Worm (Caenorhabditis elegans) whole organism, young adult: ENCODE measurements around the gene srxa-8.

Experiments used
- B0336.3 ChIP-seq: fragments of 200-800 bp; sonication (Bioruptor generic); IDR thresholded peaks from 2 replicates; pipeline ENCODE4 v1.3.6; 2022; ENCODE audit warnings: missing genetic modification characterization, missing compliant biosample characterization
- F22D6.2 ChIP-seq: sonication (generic microtip); optimal IDR thresholded peaks from 2 replicates; lab custom pipeline; 2016; ENCODE audit warnings: mild to moderate bottlenecking, missing genetic modification characterization, missing compliant biosample characterization
- F33H1.4 ChIP-seq: fragments of 200-800 bp; sonication (Bioruptor generic); IDR thresholded peaks from 2 replicates; pipeline ENCODE4 v1.3.6; 2022; ENCODE audit warnings: missing genetic modification reagents, missing genetic modification characterization, missing compliant biosample characterization
- F37B4.10 ChIP-seq: fragments of 200-800 bp; sonication (Bioruptor generic); IDR thresholded peaks from 2 replicates; pipeline ENCODE4 v1.3.6; 2022; ENCODE audit warnings: missing genetic modification characterization, missing compliant biosample characterization
- F39B2.1 ChIP-seq: fragments of 200-800 bp; sonication (Bioruptor generic); IDR thresholded peaks from 2 replicates; pipeline ENCODE4 v1.3.6; 2022; ENCODE audit warnings: missing genetic modification reagents, missing genetic modification characterization, missing compliant biosample characterization
- F49E8.2 ChIP-seq: sonication (generic microtip); optimal IDR thresholded peaks from 3 replicates; lab custom pipeline; 2017; ENCODE audit warnings: missing genetic modification characterization, mild to moderate bottlenecking, missing compliant biosample characterization, antibody characterized with exemption, moderate library complexity; ENCODE audit not compliant: insufficient read depth
- F52B5.7 ChIP-seq: sonication (generic microtip); optimal IDR thresholded peaks from 2 replicates; lab custom pipeline; 2016; ENCODE audit warnings: mild to moderate bottlenecking, missing genetic modification characterization, missing compliant biosample characterization
- F57C9.4 ChIP-seq: sonication (generic microtip); optimal IDR thresholded peaks from 2 replicates; lab custom pipeline; 2017; ENCODE audit warnings: mild to moderate bottlenecking, missing genetic modification characterization, missing compliant biosample characterization
- K11D2.4 ChIP-seq: fragments of 200-800 bp; sonication (Bioruptor generic); IDR thresholded peaks from 2 replicates; pipeline ENCODE4 v1.3.6; 2022; ENCODE audit warnings: missing genetic modification reagents, missing genetic modification characterization, missing compliant biosample characterization
- Y53G8AR.9 ChIP-seq: fragments of 200-800 bp; sonication (Bioruptor generic); conservative IDR thresholded peaks from 2 replicates; pipeline ENCODE4 v1.3.6; 2022; ENCODE audit warnings: missing genetic modification reagents, missing genetic modification characterization, missing compliant biosample characterization
- ZK185.1 ChIP-seq: sonication (generic microtip); optimal IDR thresholded peaks from 2 replicates; lab custom pipeline; 2016; ENCODE audit warnings: mild to moderate bottlenecking, missing genetic modification characterization, missing compliant biosample characterization; ENCODE audit not compliant: poor library complexity, severe bottlenecking
- ama-1 ChIP-seq, 3 experiments: fragments of 150-350 bp in 1 of 3; sonication (generic microtip) in 2 of 3; optimal IDR thresholded peaks; 2 replicates each; lab custom pipeline; 2014 to 2018; ENCODE audit warnings: missing biosample characterization in 2 of 3, missing genetic modification characterization in 2 of 3, missing genetic modification reagents in 2 of 3
- aptf-2 ChIP-seq: fragments of 200-800 bp; sonication (Bioruptor generic); conservative IDR thresholded peaks from 2 replicates; pipeline ENCODE4 v1.3.6; 2022; ENCODE audit warnings: missing genetic modification reagents, missing genetic modification characterization, missing compliant biosample characterization
- atf-7 ChIP-seq: sonication (generic microtip); optimal IDR thresholded peaks from 2 replicates; lab custom pipeline; 2017; ENCODE audit warnings: mild to moderate bottlenecking, missing genetic modification characterization, missing compliant biosample characterization
- bed-1 ChIP-seq: fragments of 200-800 bp; sonication (Bioruptor generic); IDR thresholded peaks from 2 replicates; pipeline ENCODE4 v1.3.6; 2022; ENCODE audit warnings: missing genetic modification reagents, missing genetic modification characterization, missing compliant biosample characterization
- ccch-3 ChIP-seq: fragments of 200-800 bp; sonication (Bioruptor generic); optimal IDR thresholded peaks from 2 replicates; lab custom pipeline; 2018; ENCODE audit warnings: mild to moderate bottlenecking, missing genetic modification characterization, missing compliant biosample characterization
- cebp-1 ChIP-seq, 2 experiments: fragments of 200-800 bp in 1 of 2; sonication (Bioruptor generic) in 1 of 2; sonication (generic microtip) in 1 of 2; IDR thresholded peaks in 1 of 2; optimal IDR thresholded peaks in 1 of 2; 2 replicates each; pipeline versions ENCODE4 v1.3.6 to Lab custom; 2017 to 2022; ENCODE audit warnings: missing compliant biosample characterization in 2 of 2, missing genetic modification characterization in 2 of 2, mild to moderate bottlenecking in 1 of 2, missing genetic modification reagents in 1 of 2, moderate library complexity in 1 of 2
- ceh-100 ChIP-seq: fragments of 200-800 bp; sonication (Bioruptor generic); IDR thresholded peaks from 2 replicates; pipeline ENCODE4 v1.3.6; 2022; ENCODE audit warnings: missing genetic modification reagents, missing genetic modification characterization, missing compliant biosample characterization
- ceh-27 ChIP-seq: fragments of 200-800 bp; sonication (Bioruptor generic); optimal IDR thresholded peaks from 2 replicates; lab custom pipeline; 2018; ENCODE audit warnings: mild to moderate bottlenecking, missing genetic modification characterization, moderate library complexity, missing compliant biosample characterization
- ceh-58 ChIP-seq: fragments of 200-800 bp; sonication (Bioruptor generic); IDR thresholded peaks from 2 replicates; pipeline ENCODE4 v1.3.6; 2022; ENCODE audit warnings: missing genetic modification characterization, missing compliant biosample characterization
- chd-7 ChIP-seq: sonication (generic microtip); optimal IDR thresholded peaks from 2 replicates; lab custom pipeline; 2016; ENCODE audit warnings: mild to moderate bottlenecking, missing genetic modification characterization, moderate library complexity, missing compliant biosample characterization
- dox-1 ChIP-seq: fragments of 200-800 bp; sonication (Bioruptor generic); IDR thresholded peaks from 2 replicates; pipeline ENCODE4 v1.3.6; 2022; ENCODE audit warnings: missing genetic modification reagents, missing genetic modification characterization, missing compliant biosample characterization
- dpff-1 ChIP-seq: sonication (generic microtip); optimal IDR thresholded peaks from 2 replicates; lab custom pipeline; 2017; ENCODE audit warnings: mild to moderate bottlenecking, missing genetic modification characterization, missing compliant biosample characterization
- dpl-1 ChIP-seq: fragments of 150-350 bp; optimal IDR thresholded peaks from 2 replicates; lab custom pipeline; 2014; ENCODE audit warnings: missing biosample characterization, missing genetic modification reagents, missing genetic modification characterization
- egrh-3 ChIP-seq: fragments of 200-800 bp; sonication (Bioruptor generic); IDR thresholded peaks from 2 replicates; pipeline ENCODE4 v1.3.6; 2022; ENCODE audit warnings: missing genetic modification reagents, missing genetic modification characterization, missing compliant biosample characterization
- gei-17 ChIP-seq: fragments of 200-800 bp; sonication (Bioruptor generic); optimal IDR thresholded peaks from 2 replicates; lab custom pipeline; 2018; ENCODE audit warnings: mild to moderate bottlenecking, missing genetic modification characterization, missing compliant biosample characterization
- hrde-1 ChIP-seq: sonication (generic microtip); optimal IDR thresholded peaks from 2 replicates; lab custom pipeline; 2016; ENCODE audit warnings: missing genetic modification characterization, mild to moderate bottlenecking, missing compliant biosample characterization, moderate library complexity, missing genotype, missing genetic modification reagents, borderline replicate concordance
- hsf-1 ChIP-seq: fragments of 200-800 bp; sonication (Bioruptor generic); IDR thresholded peaks from 2 replicates; pipeline ENCODE4 v1.3.6; 2022; ENCODE audit warnings: missing genetic modification reagents, missing genetic modification characterization, missing compliant biosample characterization
- let-607 ChIP-seq, 2 experiments: fragments of 200-800 bp in 1 of 2; sonication (Bioruptor generic) in 1 of 2; sonication (generic microtip) in 1 of 2; optimal IDR thresholded peaks; 2 replicates each; lab custom pipeline; 2016 to 2018; ENCODE audit warnings: mild to moderate bottlenecking in 2 of 2, missing compliant biosample characterization in 2 of 2, missing genetic modification characterization in 2 of 2, moderate library complexity in 2 of 2, missing genotype in 1 of 2
- lin-35 ChIP-seq, 3 experiments: fragments of 150-350 bp in 2 of 3; sonication (generic microtip) in 1 of 3; optimal IDR thresholded peaks; 2 replicates each; lab custom pipeline; 2014 to 2018; ENCODE audit warnings: missing biosample characterization in 3 of 3, missing genetic modification characterization in 3 of 3, missing genetic modification reagents in 3 of 3
- lin-40 ChIP-seq: sonication (generic microtip); optimal IDR thresholded peaks from 2 replicates; lab custom pipeline; 2016; ENCODE audit warnings: missing genetic modification characterization, mild to moderate bottlenecking, missing compliant biosample characterization, missing genotype, missing genetic modification reagents
- lir-1 ChIP-seq: fragments of 200-800 bp; sonication (Bioruptor generic); conservative IDR thresholded peaks from 2 replicates; pipeline ENCODE4 v1.3.6; 2022; ENCODE audit warnings: missing genetic modification reagents, missing genetic modification characterization, missing compliant biosample characterization
- madf-10 ChIP-seq: sonication (generic microtip); optimal IDR thresholded peaks from 2 replicates; lab custom pipeline; 2016; ENCODE audit warnings: mild to moderate bottlenecking, missing genetic modification characterization, missing compliant biosample characterization
- madf-8 ChIP-seq: fragments of 200-800 bp; sonication (Bioruptor generic); conservative IDR thresholded peaks from 2 replicates; pipeline ENCODE4 v1.3.6; 2022; ENCODE audit warnings: missing genetic modification reagents, missing genetic modification characterization, missing compliant biosample characterization
- nfyb-1 ChIP-seq: fragments of 200-800 bp; sonication (Bioruptor generic); IDR thresholded peaks from 2 replicates; pipeline ENCODE4 v1.3.6; 2022; ENCODE audit warnings: missing genetic modification reagents, missing genetic modification characterization, missing compliant biosample characterization
- nhr-80 ChIP-seq: sonication (generic microtip); optimal IDR thresholded peaks from 2 replicates; lab custom pipeline; 2016; ENCODE audit warnings: missing genetic modification characterization, missing compliant biosample characterization
- pbrm-1 ChIP-seq: fragments of 200-800 bp; sonication (Bioruptor generic); IDR thresholded peaks from 2 replicates; pipeline ENCODE4 v1.3.6; 2022; ENCODE audit warnings: missing genetic modification reagents, missing genetic modification characterization, missing compliant biosample characterization
- pha-4 ChIP-seq: fragments of 150-350 bp; sonication (generic microtip); optimal IDR thresholded peaks from 2 replicates; lab custom pipeline; 2014; ENCODE audit warnings: missing biosample characterization, missing genetic modification reagents, missing genetic modification characterization
- sea-2 ChIP-seq: fragments of 200-800 bp; sonication (Bioruptor generic); IDR thresholded peaks from 2 replicates; pipeline ENCODE4 v1.3.6; 2022; ENCODE audit warnings: missing genetic modification characterization, missing compliant biosample characterization
- snpc-3.4 ChIP-seq: sonication (generic microtip); optimal IDR thresholded peaks from 2 replicates; lab custom pipeline; 2017; ENCODE audit warnings: missing genetic modification characterization, mild to moderate bottlenecking, missing compliant biosample characterization, antibody characterized with exemption, moderate library complexity, missing genotype, missing genetic modification reagents
- snpc-4 ChIP-seq, 5 experiments: fragments of 150-350 bp in 1 of 5; sonication (generic microtip) in 4 of 5; optimal IDR thresholded peaks; 2 replicates each; lab custom pipeline; 2014 to 2018; ENCODE audit warnings: missing genetic modification characterization in 5 of 5, missing biosample characterization in 3 of 5, antibody characterized with exemption in 2 of 5, mild to moderate bottlenecking in 2 of 5, missing compliant biosample characterization in 2 of 5, missing genotype in 2 of 5, moderate library complexity in 2 of 5, missing genetic modification reagents in 1 of 5
- tbp1 ChIP-seq: fragments of 200-800 bp; sonication (Bioruptor generic); optimal IDR thresholded peaks from 2 replicates; lab custom pipeline; 2018; ENCODE audit warnings: mild to moderate bottlenecking, missing genetic modification characterization, missing compliant biosample characterization
- tbx-9 ChIP-seq: sonication (generic microtip); optimal IDR thresholded peaks from 2 replicates; lab custom pipeline; 2016; ENCODE audit warnings: borderline replicate concordance, missing genetic modification characterization, inconsistent platforms, missing compliant biosample characterization
- tlf-1 ChIP-seq: fragments of 200-800 bp; sonication (Bioruptor generic); optimal IDR thresholded peaks from 2 replicates; lab custom pipeline; 2018; ENCODE audit warnings: mild to moderate bottlenecking, missing genetic modification characterization, missing compliant biosample characterization
- zfh-2 ChIP-seq: fragments of 200-800 bp; sonication (Bioruptor generic); conservative IDR thresholded peaks from 2 replicates; pipeline ENCODE4 v1.3.6; 2022; ENCODE audit warnings: missing genetic modification reagents, missing genetic modification characterization, missing compliant biosample characterization
- ztf-3 ChIP-seq: fragments of 200-800 bp; sonication (Bioruptor generic); optimal IDR thresholded peaks from 2 replicates; lab custom pipeline; 2018; ENCODE audit warnings: mild to moderate bottlenecking, missing genetic modification characterization, missing compliant biosample characterization

Gene srxa-8

ce11 chrX:13353530-13353929 lies 44.9 kb upstream of the srxa-8 start:
- peak; percentile 45 for TF ChIP-seq ceh-27 (GFP tag; lab: Kevin White, UChicago)
- peak in 1 of 3 experiments; percentile 1 for TF ChIP-seq lin-35 (GFP tag; optimal IDR thresholded peaks at IDR 0.05; lab: Kevin White, UChicago)
- no peak for TF ChIP-seq hrde-1 (tag; lab: Kevin White, UChicago)
- no peak for TF ChIP-seq egrh-3 (GFP tag; lab: Robert Waterston, UW)
- TF ChIP-seq tbp1 (GFP tag; lab: Kevin White, UChicago), result peak; percentile 29
- TF ChIP-seq zfh-2 (GFP tag; lab: Robert Waterston, UW), result no peak
- TF ChIP-seq F49E8.2, result no peak
- no peak for TF ChIP-seq ccch-3 (GFP tag; lab: Kevin White, UChicago)
- TF ChIP-seq lin-40 (tag; lab: Kevin White, UChicago), result peak; percentile 67
- TF ChIP-seq tbx-9 (tag; lab: Kevin White, UChicago), result no peak
- no peak for TF ChIP-seq hsf-1
- TF ChIP-seq B0336.3 (GFP tag; lab: Robert Waterston, UW), result 0 out of 2 replicates have a peak, but pooled peaks have one; percentile 50
- TF ChIP-seq gei-17 (GFP tag; lab: Kevin White, UChicago), result peak; percentile 1
- TF ChIP-seq F22D6.2 (tag; lab: Kevin White, UChicago), result peak; percentile 53
- TF ChIP-seq snpc-3.4 (tag; lab: Kevin White, UChicago), result no peak
- 0 out of 2 replicates have a peak, but pooled peaks have one; percentile 6 for TF ChIP-seq dox-1 (GFP tag; lab: Robert Waterston, UW)
- TF ChIP-seq aptf-2 (GFP tag; lab: Robert Waterston, UW), result no peak
- no peak for TF ChIP-seq F57C9.4 (tag; lab: Kevin White, UChicago)
- TF ChIP-seq sea-2 (GFP tag; lab: Robert Waterston, UW), result no peak
- TF ChIP-seq F37B4.10 (GFP tag; lab: Robert Waterston, UW), result no peak
- peak; percentile 59; the same call in 1 of the 2 replicates for TF ChIP-seq Y53G8AR.9 (GFP tag; lab: Robert Waterston, UW)
- peak; percentile 33 for TF ChIP-seq tlf-1 (GFP tag; lab: Kevin White, UChicago)
- no peak for TF ChIP-seq ama-1 (optimal IDR thresholded peaks at IDR 0.05; lab: Kevin White, UChicago)
- no peak for TF ChIP-seq ama-1 (GFP tag; optimal IDR thresholded peaks at IDR 0.05; lab: Kevin White, UChicago)
- peak; percentile 59 for TF ChIP-seq ZK185.1 (tag; lab: Kevin White, UChicago)
- TF ChIP-seq atf-7 (tag; lab: Kevin White, UChicago), result peak; percentile 66
- no peak for TF ChIP-seq ceh-58 (GFP tag; lab: Robert Waterston, UW)
- no peak for TF ChIP-seq snpc-4 (GFP tag; optimal IDR thresholded peaks at IDR 0.05; lab: Kevin White, UChicago)
- TF ChIP-seq snpc-4 (tag; optimal IDR thresholded peaks at IDR 0.05; lab: Kevin White, UChicago), result peak in 2 of 4 experiments; percentile 22 to 23
- 0 out of 2 replicates have a peak, but pooled peaks have one; percentile 35 for TF ChIP-seq K11D2.4 (GFP tag; lab: Robert Waterston, UW)
- peak; percentile 89 for TF ChIP-seq nhr-80 (tag; lab: Kevin White, UChicago)
- no peak for TF ChIP-seq F52B5.7 (tag; lab: Kevin White, UChicago)
- TF ChIP-seq pha-4, result peak; percentile 41
- peak; percentile 50 for TF ChIP-seq chd-7 (tag; lab: Kevin White, UChicago)
- TF ChIP-seq dpff-1, result no peak
- TF ChIP-seq lir-1 (GFP tag; lab: Robert Waterston, UW), result no peak
- TF ChIP-seq madf-8 (GFP tag; lab: Robert Waterston, UW), result no peak
- TF ChIP-seq ceh-100 (GFP tag; lab: Robert Waterston, UW), result no peak
- TF ChIP-seq cebp-1 (GFP tag; IDR thresholded peaks at IDR 0.05; lab: Robert Waterston, UW), result no peak
- peak; percentile 53 for TF ChIP-seq cebp-1 (tag; optimal IDR thresholded peaks at IDR 0.05; lab: Kevin White, UChicago)
- no peak for TF ChIP-seq pbrm-1 (GFP tag; lab: Robert Waterston, UW)
- TF ChIP-seq F33H1.4 (GFP tag; lab: Robert Waterston, UW), result no peak
- no peak for TF ChIP-seq ztf-3
- TF ChIP-seq dpl-1 (GFP tag; lab: Kevin White, UChicago), result no peak
- peak; percentile 30 for TF ChIP-seq madf-10 (tag; lab: Kevin White, UChicago)
- TF ChIP-seq nfyb-1, result 0 out of 2 replicates have a peak, but pooled peaks have one; percentile 20
- no peak for TF ChIP-seq F39B2.1 (GFP tag; lab: Robert Waterston, UW)
- peak in 1 of 2 experiments; percentile 14 for TF ChIP-seq let-607 (tag; optimal IDR thresholded peaks at IDR 0.05; lab: Kevin White, UChicago)
- TF ChIP-seq bed-1 (GFP tag; lab: Robert Waterston, UW), result no peak
